Worm (Caenorhabditis elegans) whole organism, young adult: Measurements from ENCODE around the gene str-57.
A peak's percentile ranks its signal among the peaks of the same experiment; 100 is the strongest.

Experiments
- B0019.2 ChIP-seq: fragments of 200-800 bp; sonication (Bioruptor generic); conservative IDR thresholded peaks from 2 replicates; pipeline ENCODE4 v1.3.6; 2022; ENCODE audit warnings: missing genetic modification reagents, missing genetic modification characterization, missing compliant biosample characterization
- B0035.1 ChIP-seq: sonication (generic microtip); optimal IDR thresholded peaks from 2 replicates; lab custom pipeline; 2016; ENCODE audit warnings: missing genetic modification characterization, mild to moderate bottlenecking, missing compliant biosample characterization, missing genotype, missing genetic modification reagents
- B0261.1 ChIP-seq: sonication (generic microtip); optimal IDR thresholded peaks from 2 replicates; lab custom pipeline; 2016; ENCODE audit warnings: mild to moderate bottlenecking, missing genetic modification characterization, moderate library complexity, missing compliant biosample characterization
- D2030.7 ChIP-seq: fragments of 200-800 bp; sonication (Bioruptor generic); IDR thresholded peaks from 2 replicates; pipeline ENCODE4 v1.3.6; 2022; ENCODE audit warnings: missing genetic modification reagents, missing genetic modification characterization, missing compliant biosample characterization
- F10E7.11 ChIP-seq: sonication (generic microtip); optimal IDR thresholded peaks from 2 replicates; lab custom pipeline; 2017; ENCODE audit warnings: mild to moderate bottlenecking, missing genetic modification characterization, moderate library complexity, missing compliant biosample characterization
- F22D6.2 ChIP-seq: sonication (generic microtip); optimal IDR thresholded peaks from 2 replicates; lab custom pipeline; 2016; ENCODE audit warnings: mild to moderate bottlenecking, missing genetic modification characterization, missing compliant biosample characterization
- K11D2.4 ChIP-seq: fragments of 200-800 bp; sonication (Bioruptor generic); IDR thresholded peaks from 2 replicates; pipeline ENCODE4 v1.3.6; 2022; ENCODE audit warnings: missing genetic modification reagents, missing genetic modification characterization, missing compliant biosample characterization
- K12H6.12 ChIP-seq: fragments of 200-800 bp; sonication (Bioruptor generic); optimal IDR thresholded peaks from 2 replicates; lab custom pipeline; 2018; ENCODE audit warnings: mild to moderate bottlenecking, missing genetic modification characterization, missing compliant biosample characterization
- Y56A3A.18 ChIP-seq: fragments of 200-800 bp; sonication (Bioruptor generic); IDR thresholded peaks from 2 replicates; pipeline ENCODE4 v1.3.6; 2022; ENCODE audit warnings: missing genetic modification reagents, missing genetic modification characterization, missing compliant biosample characterization
- ama-1 ChIP-seq, 3 experiments: fragments of 150-350 bp in 1 of 3; sonication (generic microtip) in 2 of 3; optimal IDR thresholded peaks; 2 replicates each; lab custom pipeline; 2014 to 2018; ENCODE audit warnings: missing biosample characterization in 2 of 3, missing genetic modification characterization in 2 of 3, missing genetic modification reagents in 2 of 3
- bed-1 ChIP-seq: fragments of 200-800 bp; sonication (Bioruptor generic); IDR thresholded peaks from 2 replicates; pipeline ENCODE4 v1.3.6; 2022; ENCODE audit warnings: missing genetic modification reagents, missing genetic modification characterization, missing compliant biosample characterization
- bed-2 ChIP-seq: fragments of 200-800 bp; sonication (Bioruptor generic); IDR thresholded peaks from 2 replicates; pipeline ENCODE4 v1.3.6; 2022; ENCODE audit warnings: missing genetic modification reagents, missing genetic modification characterization, missing compliant biosample characterization
- ceh-58 ChIP-seq: fragments of 200-800 bp; sonication (Bioruptor generic); IDR thresholded peaks from 2 replicates; pipeline ENCODE4 v1.3.6; 2022; ENCODE audit warnings: missing genetic modification characterization, missing compliant biosample characterization
- ceh-79 ChIP-seq: sonication (generic microtip); optimal IDR thresholded peaks from 2 replicates; lab custom pipeline; 2017; ENCODE audit warnings: mild to moderate bottlenecking, missing genetic modification characterization, missing compliant biosample characterization
- dox-1 ChIP-seq: fragments of 200-800 bp; sonication (Bioruptor generic); IDR thresholded peaks from 2 replicates; pipeline ENCODE4 v1.3.6; 2022; ENCODE audit warnings: missing genetic modification reagents, missing genetic modification characterization, missing compliant biosample characterization
- egl-18 ChIP-seq: fragments of 200-800 bp; sonication (Bioruptor generic); IDR thresholded peaks from 2 replicates; pipeline ENCODE4 v1.3.6; 2022; ENCODE audit warnings: missing genetic modification reagents, missing genetic modification characterization, missing compliant biosample characterization
- egl-44 ChIP-seq: fragments of 200-800 bp; sonication (Bioruptor generic); IDR thresholded peaks from 2 replicates; pipeline ENCODE4 v1.3.6; 2022; ENCODE audit warnings: missing genetic modification reagents, missing genetic modification characterization, missing compliant biosample characterization
- egrh-3 ChIP-seq: fragments of 200-800 bp; sonication (Bioruptor generic); IDR thresholded peaks from 2 replicates; pipeline ENCODE4 v1.3.6; 2022; ENCODE audit warnings: missing genetic modification reagents, missing genetic modification characterization, missing compliant biosample characterization
- fkh-3 ChIP-seq: sonication (generic microtip); optimal IDR thresholded peaks from 2 replicates; lab custom pipeline; 2016; ENCODE audit warnings: mild to moderate bottlenecking, missing genetic modification characterization, missing compliant biosample characterization
- gei-17 ChIP-seq: fragments of 200-800 bp; sonication (Bioruptor generic); optimal IDR thresholded peaks from 2 replicates; lab custom pipeline; 2018; ENCODE audit warnings: mild to moderate bottlenecking, missing genetic modification characterization, missing compliant biosample characterization
- hlh-12 ChIP-seq: sonication (generic microtip); optimal IDR thresholded peaks from 2 replicates; lab custom pipeline; 2016; ENCODE audit warnings: missing genetic modification characterization, missing compliant biosample characterization
- hlh-26 ChIP-seq: fragments of 200-800 bp; sonication (Bioruptor generic); conservative IDR thresholded peaks from 2 replicates; pipeline ENCODE4 v1.3.6; 2022; ENCODE audit warnings: missing genetic modification reagents, missing genetic modification characterization, missing compliant biosample characterization
- hrde-1 ChIP-seq: sonication (generic microtip); optimal IDR thresholded peaks from 2 replicates; lab custom pipeline; 2016; ENCODE audit warnings: missing genetic modification characterization, mild to moderate bottlenecking, missing compliant biosample characterization, moderate library complexity, missing genotype, missing genetic modification reagents, borderline replicate concordance
- hsf-1 ChIP-seq: fragments of 200-800 bp; sonication (Bioruptor generic); IDR thresholded peaks from 2 replicates; pipeline ENCODE4 v1.3.6; 2022; ENCODE audit warnings: missing genetic modification reagents, missing genetic modification characterization, missing compliant biosample characterization
- lsl-1 ChIP-seq: fragments of 200-800 bp; sonication (Bioruptor generic); optimal IDR thresholded peaks from 2 replicates; lab custom pipeline; 2018; ENCODE audit warnings: mild to moderate bottlenecking, missing genetic modification characterization, moderate library complexity, missing compliant biosample characterization
- lsy-27 ChIP-seq: sonication (generic microtip); optimal IDR thresholded peaks from 2 replicates; lab custom pipeline; 2017; ENCODE audit warnings: missing genetic modification characterization, mild to moderate bottlenecking, missing compliant biosample characterization, antibody characterized with exemption, missing genotype, borderline replicate concordance; ENCODE audit not compliant: insufficient read depth
- madf-6 ChIP-seq: fragments of 200-800 bp; sonication (Bioruptor generic); IDR thresholded peaks from 2 replicates; pipeline ENCODE4 v1.3.6; 2022; ENCODE audit warnings: missing genetic modification reagents, missing genetic modification characterization, missing compliant biosample characterization
- madf-8 ChIP-seq: fragments of 200-800 bp; sonication (Bioruptor generic); conservative IDR thresholded peaks from 2 replicates; pipeline ENCODE4 v1.3.6; 2022; ENCODE audit warnings: missing genetic modification reagents, missing genetic modification characterization, missing compliant biosample characterization
- mes-4 ChIP-seq: sonication (generic microtip); optimal IDR thresholded peaks from 2 replicates; lab custom pipeline; 2016; ENCODE audit warnings: missing genotype, missing genetic modification characterization, missing compliant biosample characterization
- nhr-120 ChIP-seq: fragments of 200-800 bp; sonication (Bioruptor generic); IDR thresholded peaks from 2 replicates; pipeline ENCODE4 v1.3.6; 2022; ENCODE audit warnings: missing genetic modification characterization, missing compliant biosample characterization
- nhr-179 ChIP-seq: sonication (generic microtip); optimal IDR thresholded peaks from 2 replicates; lab custom pipeline; 2016; ENCODE audit warnings: mild to moderate bottlenecking, missing genetic modification characterization, missing compliant biosample characterization
- pbrm-1 ChIP-seq: fragments of 200-800 bp; sonication (Bioruptor generic); IDR thresholded peaks from 2 replicates; pipeline ENCODE4 v1.3.6; 2022; ENCODE audit warnings: missing genetic modification reagents, missing genetic modification characterization, missing compliant biosample characterization
- rec-8 ChIP-seq, 2 experiments: sonication (generic microtip); optimal IDR thresholded peaks; 2 replicates each; lab custom pipeline; 2016; ENCODE audit warnings: mild to moderate bottlenecking in 2 of 2, missing genetic modification characterization in 2 of 2, missing genetic modification reagents in 2 of 2, missing genotype in 2 of 2, missing biosample characterization in 1 of 2, missing compliant biosample characterization in 1 of 2, moderate library complexity in 1 of 2
- repo-1 ChIP-seq: sonication (generic microtip); optimal IDR thresholded peaks from 2 replicates; lab custom pipeline; 2017; ENCODE audit warnings: mild to moderate bottlenecking, missing genetic modification characterization, missing compliant biosample characterization
- rpc-1 ChIP-seq, 2 experiments: fragments of 150-350 bp in 1 of 2; sonication (generic microtip) in 1 of 2; optimal IDR thresholded peaks; 2 replicates each; lab custom pipeline; 2014 to 2018; ENCODE audit warnings: missing biosample characterization in 1 of 2, missing genetic modification characterization in 1 of 2, missing genetic modification reagents in 1 of 2, missing genotype in 1 of 2
- sea-2 ChIP-seq: fragments of 200-800 bp; sonication (Bioruptor generic); IDR thresholded peaks from 2 replicates; pipeline ENCODE4 v1.3.6; 2022; ENCODE audit warnings: missing genetic modification characterization, missing compliant biosample characterization
- snpc-3.4 ChIP-seq: sonication (generic microtip); optimal IDR thresholded peaks from 2 replicates; lab custom pipeline; 2017; ENCODE audit warnings: missing genetic modification characterization, mild to moderate bottlenecking, missing compliant biosample characterization, antibody characterized with exemption, moderate library complexity, missing genotype, missing genetic modification reagents
- tbp1 ChIP-seq: fragments of 200-800 bp; sonication (Bioruptor generic); optimal IDR thresholded peaks from 2 replicates; lab custom pipeline; 2018; ENCODE audit warnings: mild to moderate bottlenecking, missing genetic modification characterization, missing compliant biosample characterization
- tlf-1 ChIP-seq: fragments of 200-800 bp; sonication (Bioruptor generic); optimal IDR thresholded peaks from 2 replicates; lab custom pipeline; 2018; ENCODE audit warnings: mild to moderate bottlenecking, missing genetic modification characterization, missing compliant biosample characterization
- ztf-18 ChIP-seq: sonication (generic microtip); optimal IDR thresholded peaks from 2 replicates; lab custom pipeline; 2016; ENCODE audit warnings: missing genotype, mild to moderate bottlenecking, missing genetic modification characterization, missing compliant biosample characterization

The str-57 gene

DNA sequence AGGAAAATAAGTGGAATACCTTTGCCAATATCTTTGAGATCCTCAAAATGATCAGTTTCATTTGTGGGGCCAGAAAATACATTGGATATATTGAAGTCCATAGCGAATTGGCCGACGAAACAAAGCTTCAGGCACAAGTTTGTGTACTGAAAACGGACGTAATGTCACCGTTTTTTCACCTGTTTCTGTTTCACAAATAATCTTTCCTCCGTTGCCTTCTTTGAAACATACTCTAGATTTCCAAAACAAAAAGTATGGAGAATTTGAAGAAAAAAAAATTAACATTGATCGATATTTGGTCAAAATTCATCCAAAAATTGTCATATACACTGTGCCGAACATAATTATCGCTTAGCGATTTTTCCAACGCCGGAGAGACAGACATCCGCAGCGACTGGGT lies 7.9 kb upstream of the str-57 start, which contains the start of gene srz-12 (continued):
- no peak for TF ChIP-seq ztf-18 (tag; lab: Kevin White, UChicago)
- no peak for TF ChIP-seq D2030.7 (GFP tag; lab: Robert Waterston, UW)
- TF ChIP-seq, all 124 proteins: peak for 0

ce11 chrV:15863042-15863441 lies 7.4 kb upstream of the str-57 start, which contains the start of gene srh-299:
TSS of gene srh-299 (plus strand) at chrV:15863342.
- TF ChIP-seq nhr-179 (tag; lab: Kevin White, UChicago) (no peak), lsl-1 (GFP tag; lab: Kevin White, UChicago) (no peak), hrde-1 (no peak), B0261.1 (tag; lab: Kevin White, UChicago) (no peak), hsf-1 (GFP tag; lab: Robert Waterston, UW) (no peak), ceh-58 (no peak), Y56A3A.18 (GFP tag; lab: Robert Waterston, UW) (no peak), fkh-3 (tag; lab: Kevin White, UChicago) (no peak), ama-1 (optimal IDR thresholded peaks at IDR 0.05; lab: Kevin White, UChicago) (no peak), ama-1 (GFP tag; optimal IDR thresholded peaks at IDR 0.05; lab: Kevin White, UChicago) (no peak), hlh-12 (tag; lab: Kevin White, UChicago) (no peak)

DNA sequence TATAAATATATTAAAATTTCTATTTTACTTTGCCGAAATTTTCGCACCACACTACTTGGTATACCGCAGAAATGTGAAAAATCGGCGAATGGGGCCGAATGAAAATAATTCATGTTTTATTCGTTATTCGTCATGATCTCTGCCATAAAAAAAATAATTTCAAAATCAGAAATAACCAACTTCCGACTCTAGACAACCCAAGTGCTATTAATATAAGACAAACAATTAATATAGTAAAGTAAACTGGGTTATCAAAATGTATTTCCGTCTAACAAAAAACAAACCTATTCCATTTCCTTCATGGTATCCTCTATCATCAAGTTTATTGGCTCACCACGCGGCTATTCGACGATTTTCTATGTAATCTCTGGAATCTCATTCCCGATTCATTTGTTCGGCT lies 4.6 kb upstream of the str-57 start, which contains the start of gene srh-293:
srh-293 (plus strand) TSS at position 301 of the 400 bp plus-strand sequence.
- TF ChIP-seq F10E7.11 (no peak), bed-2 (GFP tag; lab: Robert Waterston, UW) (no peak), hlh-26 (GFP tag; lab: Robert Waterston, UW) (no peak), pbrm-1 (GFP tag; lab: Robert Waterston, UW) (no peak), tlf-1 (GFP tag; lab: Kevin White, UChicago) (no peak), sea-2 (GFP tag; lab: Robert Waterston, UW) (no peak), repo-1 (tag; lab: Kevin White, UChicago) (no peak), egl-44 (GFP tag; lab: Robert Waterston, UW) (no peak), gei-17 (GFP tag; lab: Kevin White, UChicago) (no peak), fkh-3 (tag; lab: Kevin White, UChicago) (no peak), B0035.1 (tag; lab: Kevin White, UChicago) (no peak), dox-1 (GFP tag; lab: Robert Waterston, UW) (no peak), rpc-1 (optimal IDR thresholded peaks at IDR 0.05; lab: Kevin White, UChicago) (no peak), rpc-1 (tag; optimal IDR thresholded peaks at IDR 0.05; lab: Kevin White, UChicago) (no peak), bed-1 (GFP tag; lab: Robert Waterston, UW) (no peak), lsy-27 (tag; lab: Kevin White, UChicago) (no peak), rec-8 (tag; optimal IDR thresholded peaks at IDR 0.05; lab: Kevin White, UChicago) (no peak)

DNA sequence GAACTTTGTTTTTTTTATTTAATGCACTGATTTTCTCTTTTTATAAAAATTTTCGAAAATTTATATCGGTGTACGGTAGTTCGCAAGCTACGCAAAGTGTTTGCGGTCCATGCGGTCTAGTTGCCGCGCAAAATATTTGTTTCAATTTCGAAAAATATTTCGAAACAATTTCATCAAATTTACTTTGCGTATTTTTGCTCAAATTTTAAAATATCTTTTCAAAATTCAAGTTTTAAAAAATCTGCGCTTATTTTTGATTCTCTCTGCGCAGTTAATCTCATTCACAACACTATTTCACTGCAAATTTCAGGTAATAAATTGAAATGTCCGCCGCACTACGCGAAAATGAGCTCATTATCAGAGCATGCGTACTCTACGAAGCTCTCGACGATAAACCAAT lies 3.1 kb upstream of the str-57 start, which contains the start of gene fbxa-197:
fbxa-197 (plus strand) TSS at position 301 of the 400 bp plus-strand sequence.
- no peak for TF ChIP-seq madf-8 (GFP tag; lab: Robert Waterston, UW)
- peak; percentile 78 for TF ChIP-seq lsl-1 (GFP tag; lab: Kevin White, UChicago)
- no peak for TF ChIP-seq K11D2.4 (GFP tag; lab: Robert Waterston, UW)

- TF ChIP-seq mes-4 (no peak), egl-18 (GFP tag; lab: Robert Waterston, UW) (no peak), egrh-3 (no peak), nhr-120 (GFP tag; lab: Robert Waterston, UW) (no peak), F22D6.2 (tag; lab: Kevin White, UChicago) (no peak), K12H6.12 (tag; lab: Kevin White, UChicago) (no peak), tbp1 (GFP tag; lab: Kevin White, UChicago) (no peak), B0019.2 (GFP tag; lab: Robert Waterston, UW) (no peak), madf-6 (GFP tag; lab: Robert Waterston, UW) (no peak), ceh-79 (tag; lab: Kevin White, UChicago) (no peak), snpc-3.4 (tag; lab: Kevin White, UChicago) (no peak)
These were observed 1.8 kb downstream of the str-57 start, which contains the start of gene str-56 for ce11 chrV:15872273-15872672. TSS of gene str-56 (plus strand) at chrV:15872573.
